Worm (Caenorhabditis elegans) whole organism, L3 larva: ENCODE data around the gene F14B8.6.
A peak's percentile ranks its signal among the peaks of the same experiment; 100 is the strongest.

ENCODE experiments used
- ZK546.5 ChIP-seq: sonication (generic microtip); optimal IDR thresholded peaks from 2 replicates; lab custom pipeline; 2017; ENCODE audit warnings: missing biosample characterization, missing genetic modification characterization
- aly-2 ChIP-seq: fragments of 150-350 bp; optimal IDR thresholded peaks from 2 replicates; lab custom pipeline; 2014; ENCODE audit warnings: missing biosample characterization, missing genetic modification characterization
- ceh-9 ChIP-seq: sonication (generic microtip); optimal IDR thresholded peaks from 2 replicates; lab custom pipeline; 2018; ENCODE audit warnings: missing biosample characterization, missing genetic modification characterization
- mml-1 ChIP-seq: fragments of 150-350 bp; sonication (generic microtip); optimal IDR thresholded peaks from 3 replicates; lab custom pipeline; 2014; ENCODE audit warnings: missing biosample characterization, missing genetic modification characterization
- nhr-11 ChIP-seq: fragments of 150-350 bp; optimal IDR thresholded peaks from 2 replicates; lab custom pipeline; 2014; ENCODE audit warnings: missing biosample characterization, missing genetic modification characterization
- nhr-28 ChIP-seq: fragments of 150-350 bp; optimal IDR thresholded peaks from 2 replicates; lab custom pipeline; 2014; ENCODE audit warnings: missing biosample characterization, missing genetic modification characterization
- sea-2 ChIP-seq: fragments of 150-350 bp; sonication (generic microtip); optimal IDR thresholded peaks from 4 replicates; lab custom pipeline; 2014; ENCODE audit warnings: missing biosample characterization, missing genetic modification reagents, missing genetic modification characterization
- snpc-4 ChIP-seq: fragments of 150-350 bp; optimal IDR thresholded peaks from 2 replicates; lab custom pipeline; 2014; ENCODE audit warnings: missing biosample characterization, missing genetic modification characterization
- ztf-4 ChIP-seq: fragments of 150-350 bp; optimal IDR thresholded peaks from 2 replicates; lab custom pipeline; 2014; ENCODE audit warnings: missing biosample characterization, missing genetic modification characterization

ce11 chrX:6916150-6916549, 16.1 kb downstream of the F14B8.6 start:
- TF ChIP-seq nhr-11 (tag; lab: Kevin White, UChicago) (no peak), ztf-4 (tag; lab: Kevin White, UChicago) (no peak), nhr-28 (tag; lab: Kevin White, UChicago) (no peak), mml-1 (tag; lab: Kevin White, UChicago) (peak; percentile 84), ZK546.5 (tag; lab: Kevin White, UChicago) (no peak), aly-2 (tag; lab: Kevin White, UChicago) (no peak), sea-2 (GFP tag; lab: Kevin White, UChicago) (no peak), snpc-4 (tag; lab: Kevin White, UChicago) (no peak), ceh-9 (no peak)
